Fruit fly (Drosophila melanogaster): Measurements from ENCODE around the gene CG7550.
A peak's percentile ranks its signal among the peaks of the same experiment; 100 is the strongest.

Gene CG7550

dm6 chr3L:8124481-8125359, at the start of gene CG7550, which contains the start of gene mRpL36:
TSS of gene CG7550 (minus strand) at chr3L:8124531.
TSS of gene mRpL36 (minus strand) at chr3L:8125132.
- TF ChIP-seq CG7045 (GFP tag; optimal IDR thresholded peaks at IDR 0.05), result no peak
- peak; percentile 3 for TF ChIP-seq CG11617 (GFP tag; optimal IDR thresholded peaks at IDR 0.05)

- TF ChIP-seq CG1620 (GFP tag; optimal IDR thresholded peaks at IDR 0.05) (no peak), Mnt (GFP tag; optimal IDR thresholded peaks at IDR 0.05) (no peak), pad (GFP tag; optimal IDR thresholded peaks at IDR 0.05) (no peak), CG5204 (GFP tag; optimal IDR thresholded peaks at IDR 0.05) (no peak), CG14711 (tag; optimal IDR thresholded peaks at IDR 0.05) (no peak), Crg-1 (GFP tag; optimal IDR thresholded peaks at IDR 0.05) (no peak), bab1 (GFP tag; optimal IDR thresholded peaks at IDR 0.05) (no peak), CG7045 (GFP tag; optimal IDR thresholded peaks at IDR 0.05) (no peak), ovo (GFP tag; optimal IDR thresholded peaks at IDR 0.05) (no peak), CG33017 (tag; optimal IDR thresholded peaks at IDR 0.05) (no peak), CG7101 (tag; optimal IDR thresholded peaks at IDR 0.05) (no peak), CG12768 (GFP tag; optimal IDR thresholded peaks at IDR 0.05) (no peak), Clk (GFP tag; optimal IDR thresholded peaks at IDR 0.05) (no peak), toe (GFP tag; optimal IDR thresholded peaks at IDR 0.05) (no peak), Hr96 (GFP tag; optimal IDR thresholded peaks at IDR 0.05) (no peak), kay (GFP tag; ENCODE audit: borderline replicate concordance) (no peak), cnc (optimal IDR thresholded peaks at IDR 0.05) (no peak), tj (GFP tag; optimal IDR thresholded peaks at IDR 0.05) (no peak), CG11617 (GFP tag; optimal IDR thresholded peaks at IDR 0.05) (no peak), cic (GFP tag; optimal IDR thresholded peaks at IDR 0.05) (no peak)
Observed at dm6 chr3L:8165436-8165835, 41.1 kb upstream of the CG7550 start, which contains the start of gene CG13675. TSS of gene CG13675 (minus strand) at chr3L:8165518.

dm6 chr3L:8159724-8160422, 35.5 kb upstream of the CG7550 start, which contains the start of gene CG43886:
TSS of gene CG43886 (minus strand) at chr3L:8159774.
- TF ChIP-seq CG14711 (tag; optimal IDR thresholded peaks at IDR 0.05) (no peak), bab1 (GFP tag; optimal IDR thresholded peaks at IDR 0.05) (no peak), CG11617 (GFP tag; optimal IDR thresholded peaks at IDR 0.05) (no peak), tj (GFP tag; optimal IDR thresholded peaks at IDR 0.05) (peak; percentile 39), pad (GFP tag; optimal IDR thresholded peaks at IDR 0.05) (no peak), CG5204 (GFP tag; optimal IDR thresholded peaks at IDR 0.05) (no peak), Crg-1 (GFP tag; optimal IDR thresholded peaks at IDR 0.05) (no peak), Mnt (GFP tag; optimal IDR thresholded peaks at IDR 0.05) (no peak)

dm6 chr3L:8158715-8159380, 34.5 kb upstream of the CG7550 start, which contains the start of gene CG42445:
TSS of gene CG42445 (minus strand) at chr3L:8158900.
- TF ChIP-seq toe (GFP tag; optimal IDR thresholded peaks at IDR 0.05), result no peak
- peak; percentile 76 for TF ChIP-seq kay (GFP tag; ENCODE audit: borderline replicate concordance)
- peak; percentile 49 for TF ChIP-seq bab1 (GFP tag; optimal IDR thresholded peaks at IDR 0.05)
- peak; percentile 99 for TF ChIP-seq tj (GFP tag; optimal IDR thresholded peaks at IDR 0.05)

- TF ChIP-seq CG11617 (GFP tag; optimal IDR thresholded peaks at IDR 0.05) (no peak), bab1 (GFP tag; optimal IDR thresholded peaks at IDR 0.05) (no peak), ovo (GFP tag; optimal IDR thresholded peaks at IDR 0.05) (no peak), Crg-1 (GFP tag; optimal IDR thresholded peaks at IDR 0.05) (no peak), CG1620 (GFP tag; optimal IDR thresholded peaks at IDR 0.05) (no peak), pad (GFP tag; optimal IDR thresholded peaks at IDR 0.05) (no peak), CG7045 (GFP tag; optimal IDR thresholded peaks at IDR 0.05) (no peak)
Observed at dm6 chr3L:8157079-8157478, 32.7 kb upstream of the CG7550 start.

dm6 chr3L:8156199-8156598, 31.9 kb upstream of the CG7550 start:
- TF ChIP-seq pad (GFP tag; optimal IDR thresholded peaks at IDR 0.05) (no peak), CG11617 (GFP tag; optimal IDR thresholded peaks at IDR 0.05) (no peak), CG7101 (tag; optimal IDR thresholded peaks at IDR 0.05) (no peak), cic (GFP tag; optimal IDR thresholded peaks at IDR 0.05) (no peak), CG33017 (tag; optimal IDR thresholded peaks at IDR 0.05) (no peak), cnc (optimal IDR thresholded peaks at IDR 0.05) (no peak), CG5204 (GFP tag; optimal IDR thresholded peaks at IDR 0.05) (no peak), CG1620 (GFP tag; optimal IDR thresholded peaks at IDR 0.05) (no peak), tj (GFP tag; optimal IDR thresholded peaks at IDR 0.05) (no peak), CG12768 (GFP tag; optimal IDR thresholded peaks at IDR 0.05) (no peak), Crg-1 (GFP tag; optimal IDR thresholded peaks at IDR 0.05) (no peak), Mnt (GFP tag; optimal IDR thresholded peaks at IDR 0.05) (no peak), kay (GFP tag; ENCODE audit: borderline replicate concordance) (no peak), bab1 (GFP tag; optimal IDR thresholded peaks at IDR 0.05) (no peak), CG7045 (GFP tag; optimal IDR thresholded peaks at IDR 0.05) (no peak), Hr96 (GFP tag; optimal IDR thresholded peaks at IDR 0.05) (no peak), Clk (GFP tag; optimal IDR thresholded peaks at IDR 0.05) (no peak), CG14711 (tag; optimal IDR thresholded peaks at IDR 0.05) (no peak), ovo (GFP tag; optimal IDR thresholded peaks at IDR 0.05) (no peak), toe (GFP tag; optimal IDR thresholded peaks at IDR 0.05) (no peak)
